Fruit fly (Drosophila melanogaster) whole organism, embryonic: ENCODE data around the gene CG17633.

ENCODE experiments used
- CG11247 ChIP-seq: fragments of 200-800 bp; sonication (Bioruptor generic); IDR thresholded peaks from 2 replicates; pipeline ENCODE4 v1.3.6; 2022; ENCODE audit warnings: missing biosample characterization, missing genetic modification characterization
- CG2678 ChIP-seq: fragments of 200-800 bp; sonication (Bioruptor generic); optimal IDR thresholded peaks from 3 replicates; lab custom pipeline; 2019; ENCODE audit warnings: missing biosample characterization, mild to moderate bottlenecking, missing genetic modification characterization, moderate library complexity
- E2f1 ChIP-seq: fragments of 200-800 bp; sonication (Bioruptor generic); IDR thresholded peaks from 2 replicates; pipeline ENCODE4 v1.3.6; 2022; ENCODE audit warnings: missing biosample characterization, missing genetic modification characterization
- HmgZ ChIP-seq: fragments of 200-800 bp; sonication (Bioruptor generic); optimal IDR thresholded peaks from 2 replicates; lab custom pipeline; 2018; ENCODE audit warnings: missing biosample characterization, mild to moderate bottlenecking, missing genetic modification characterization
- ato ChIP-seq: fragments of 200-800 bp; sonication (Bioruptor generic); IDR thresholded peaks from 2 replicates; pipeline ENCODE4 v1.3.6; 2022; ENCODE audit warnings: missing biosample characterization, missing genetic modification characterization; ENCODE audit not compliant: partially characterized antibody
- br ChIP-seq: fragments of >200 bp; optimal IDR thresholded peaks from 2 replicates; lab custom pipeline; 2017
- h ChIP-seq: fragments of >200 bp; optimal IDR thresholded peaks from 2 replicates; lab custom pipeline; 2017
- lmd ChIP-seq: fragments of 200-800 bp; sonication (Bioruptor generic); IDR thresholded peaks from 2 replicates; pipeline ENCODE4 v1.3.6; 2022; ENCODE audit warnings: missing biosample characterization, missing genetic modification characterization
- pfk ChIP-seq: fragments of 200-800 bp; sonication (Bioruptor generic); optimal IDR thresholded peaks from 2 replicates; lab custom pipeline; 2018; ENCODE audit warnings: missing biosample characterization, mild to moderate bottlenecking, missing genetic modification characterization, moderate library complexity
- trh ChIP-seq: fragments of 200-800 bp; sonication (Bioruptor generic); optimal IDR thresholded peaks from 2 replicates; lab custom pipeline; 2016; ENCODE audit warnings: missing biosample characterization, missing genetic modification characterization
- wek ChIP-seq: fragments of 200-800 bp; sonication (Bioruptor generic); optimal IDR thresholded peaks from 3 replicates; lab custom pipeline; 2018; ENCODE audit warnings: missing biosample characterization, mild to moderate bottlenecking, missing genetic modification characterization, moderate library complexity

DNA sequence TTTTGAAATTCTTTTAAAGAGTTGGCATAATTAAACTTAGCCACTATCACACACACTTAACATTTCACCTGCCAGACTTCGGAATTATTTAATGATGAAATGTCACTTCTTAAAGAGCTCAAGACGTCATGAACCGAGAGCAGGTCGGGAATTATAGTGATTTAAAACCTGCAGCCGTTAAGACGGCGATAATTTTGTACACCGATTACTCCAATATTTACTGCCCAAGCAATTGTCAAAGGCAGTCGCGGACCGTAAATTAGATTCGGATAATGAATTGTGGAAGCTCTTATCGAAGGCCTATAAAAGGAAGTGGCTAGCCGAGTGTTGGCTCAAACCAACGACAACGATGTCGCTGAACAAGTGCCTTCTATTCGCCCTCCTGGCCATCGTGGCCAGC, at the start of gene CG17633:
- TF ChIP-seq CG2678 (tag; lab: Kevin White, UChicago) (no peak), E2f1 (no peak), wek (no peak), HmgZ (no peak), h (lab: Kevin White, UChicago) (no peak), trh (GFP tag; lab: Kevin White, UChicago) (no peak), ato (GFP tag; lab: Robert Waterston, UW) (no peak), lmd (GFP tag; lab: Robert Waterston, UW) (no peak), CG11247 (no peak), pfk (GFP tag; lab: Kevin White, UChicago) (no peak), br (lab: Kevin White, UChicago) (no peak)
